Worm (Caenorhabditis elegans): ENCODE measurements around the gene srz-83.

ce11 chrIV:3526831-3527404 is 22.7 kb downstream of the srz-83 start, which contains the start of gene M57.2:
- TF ChIP-seq nhr-28 (tag; optimal IDR thresholded peaks at IDR 0.05) (no peak), nhr-71 (tag; optimal IDR thresholded peaks at IDR 0.05) (no peak), lin-39 (tag; optimal IDR thresholded peaks at IDR 0.05) (no peak)
